Worm (Caenorhabditis elegans) whole organism, L3 larva: Measurements from ENCODE around the gene gcy-22.

Experiments used
- ceh-16 ChIP-seq: sonication (generic microtip); optimal IDR thresholded peaks from 2 replicates; lab custom pipeline; 2017; ENCODE audit warnings: missing biosample characterization, missing genetic modification characterization
- ceh-82 ChIP-seq: fragments of 150-350 bp; optimal IDR thresholded peaks from 2 replicates; lab custom pipeline; 2014; ENCODE audit warnings: missing biosample characterization, missing genetic modification characterization
- ceh-9 ChIP-seq: sonication (generic microtip); optimal IDR thresholded peaks from 2 replicates; lab custom pipeline; 2018; ENCODE audit warnings: missing biosample characterization, missing genetic modification characterization
- hmg-11 ChIP-seq: sonication (generic microtip); optimal IDR thresholded peaks from 2 replicates; lab custom pipeline; 2016; ENCODE audit warnings: missing genetic modification characterization, missing compliant biosample characterization
- jun-1 ChIP-seq: fragments of 150-350 bp; optimal IDR thresholded peaks from 2 replicates; lab custom pipeline; 2014; ENCODE audit warnings: missing biosample characterization, missing genetic modification reagents, missing genetic modification characterization
- lin-15B ChIP-seq: fragments of 150-350 bp; optimal IDR thresholded peaks from 2 replicates; lab custom pipeline; 2014; ENCODE audit warnings: missing biosample characterization, missing genetic modification characterization
- nfya-1 ChIP-seq: sonication (generic microtip); optimal IDR thresholded peaks from 2 replicates; lab custom pipeline; 2017; ENCODE audit warnings: missing genetic modification characterization, mild to moderate bottlenecking, missing compliant biosample characterization, antibody characterized with exemption, moderate library complexity; ENCODE audit not compliant: insufficient read depth
- nhr-76 ChIP-seq: fragments of 150-350 bp; sonication (generic microtip); optimal IDR thresholded peaks from 5 replicates; lab custom pipeline; 2014; ENCODE audit warnings: missing biosample characterization, missing genetic modification characterization
- skn-1 ChIP-seq: fragments of 150-350 bp; optimal IDR thresholded peaks from 2 replicates; lab custom pipeline; 2014; ENCODE audit warnings: missing biosample characterization, missing genetic modification characterization
- ztf-11 ChIP-seq: fragments of 150-350 bp; optimal IDR thresholded peaks from 2 replicates; lab custom pipeline; 2014; ENCODE audit warnings: missing biosample characterization, missing genetic modification characterization
- ztf-4 ChIP-seq: fragments of 150-350 bp; optimal IDR thresholded peaks from 2 replicates; lab custom pipeline; 2014; ENCODE audit warnings: missing biosample characterization, missing genetic modification characterization

- TF ChIP-seq jun-1 (tag; lab: Kevin White, UChicago) (no peak), skn-1 (tag; lab: Kevin White, UChicago) (no peak), ceh-9 (tag; lab: Kevin White, UChicago) (no peak), ceh-82 (no peak), hmg-11 (tag; lab: Kevin White, UChicago) (no peak), ztf-11 (tag; lab: Kevin White, UChicago) (no peak), ceh-16 (tag; lab: Kevin White, UChicago) (no peak), ztf-4 (tag; lab: Kevin White, UChicago) (no peak), nhr-76 (no peak), lin-15B (tag; lab: Kevin White, UChicago) (no peak), nfya-1 (tag; lab: Kevin White, UChicago) (no peak)
These were observed 10.4 kb downstream of the gcy-22 start, which contains the start of gene Y44A6D.7 for ce11 chrV:20814424-20814823.
